Worm (Caenorhabditis elegans) whole organism, L3 larva: ENCODE measurements around the gene srw-76.

Experiments used
- aly-2 ChIP-seq: fragments of 150-350 bp; optimal IDR thresholded peaks from 2 replicates; lab custom pipeline; 2014; ENCODE audit warnings: missing biosample characterization, missing genetic modification characterization
- elt-1 ChIP-seq: fragments of 150-350 bp; optimal IDR thresholded peaks from 2 replicates; lab custom pipeline; 2014; ENCODE audit warnings: missing biosample characterization, missing genetic modification characterization
- elt-3 ChIP-seq, 3 experiments: fragments of 150-350 bp in 1 of 3; sonication (generic microtip) in 2 of 3; optimal IDR thresholded peaks; 2 replicates in 2 of 3; 4 replicates in 1 of 3; lab custom pipeline; 2014 to 2017; ENCODE audit warnings: missing biosample characterization in 3 of 3, missing genetic modification characterization in 3 of 3
- lin-15B ChIP-seq: fragments of 150-350 bp; optimal IDR thresholded peaks from 2 replicates; lab custom pipeline; 2014; ENCODE audit warnings: missing biosample characterization, missing genetic modification characterization
- lin-39 ChIP-seq: fragments of 150-350 bp; optimal IDR thresholded peaks from 2 replicates; lab custom pipeline; 2018; ENCODE audit warnings: missing biosample characterization, missing genetic modification reagents, missing genetic modification characterization
- nfya-1 ChIP-seq: sonication (generic microtip); optimal IDR thresholded peaks from 2 replicates; lab custom pipeline; 2017; ENCODE audit warnings: missing genetic modification characterization, mild to moderate bottlenecking, missing compliant biosample characterization, antibody characterized with exemption, moderate library complexity; ENCODE audit not compliant: insufficient read depth
- nhr-23 ChIP-seq: fragments of 150-350 bp; optimal IDR thresholded peaks from 2 replicates; lab custom pipeline; 2014; ENCODE audit warnings: missing biosample characterization, missing genetic modification reagents, missing genetic modification characterization
- nhr-76 ChIP-seq: fragments of 150-350 bp; sonication (generic microtip); optimal IDR thresholded peaks from 5 replicates; lab custom pipeline; 2014; ENCODE audit warnings: missing biosample characterization, missing genetic modification characterization
- pqm-1 ChIP-seq: fragments of 150-350 bp; optimal IDR thresholded peaks from 2 replicates; lab custom pipeline; 2017; ENCODE audit warnings: missing biosample characterization, missing genetic modification characterization, inconsistent platforms
- skn-1 ChIP-seq: fragments of 150-350 bp; optimal IDR thresholded peaks from 2 replicates; lab custom pipeline; 2014; ENCODE audit warnings: missing biosample characterization, missing genetic modification characterization
- unc-62 ChIP-seq: fragments of 150-350 bp; sonication (generic microtip); optimal IDR thresholded peaks from 4 replicates; lab custom pipeline; 2014; ENCODE audit warnings: missing biosample characterization, missing genetic modification reagents, missing genetic modification characterization

DNA sequence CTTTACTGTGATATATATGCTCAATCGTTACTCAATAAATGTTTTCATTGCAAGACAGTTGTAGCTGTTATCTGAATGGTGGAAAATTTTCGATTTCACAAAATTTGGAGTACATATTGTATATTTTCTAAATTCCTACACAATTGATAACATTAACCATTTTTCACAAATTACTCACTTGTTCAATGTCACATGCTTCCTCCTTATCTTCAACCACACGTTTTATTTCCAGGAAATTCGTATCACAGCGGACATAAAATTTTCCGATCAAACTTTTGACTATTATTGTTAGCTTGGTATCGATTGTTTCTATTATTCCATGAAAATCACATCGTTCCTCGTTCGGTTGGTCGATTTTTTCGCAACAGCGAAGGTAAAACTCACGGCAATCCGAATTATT, 29.6 kb downstream of the srw-76 start:
- no peak for TF ChIP-seq lin-15B (tag; lab: Kevin White, UChicago)
- TF ChIP-seq nhr-76 (tag; lab: Kevin White, UChicago): no peak
- TF ChIP-seq elt-3 (tag; optimal IDR thresholded peaks at IDR 0.05; lab: Kevin White, UChicago): no peak
- TF ChIP-seq elt-1 (tag; lab: Kevin White, UChicago): no peak
- TF ChIP-seq nhr-23 (tag; lab: Kevin White, UChicago): no peak
- TF ChIP-seq unc-62 (GFP tag; lab: Kevin White, UChicago): no peak
- no peak for TF ChIP-seq skn-1
- TF ChIP-seq aly-2: no peak
- no peak for TF ChIP-seq nfya-1 (tag; lab: Kevin White, UChicago)
- TF ChIP-seq pqm-1: peak; percentile 81
- no peak for TF ChIP-seq lin-39 (tag; lab: Kevin White, UChicago)
